Worm (Caenorhabditis elegans): ENCODE measurements around the gene mcm-6.
A peak's percentile ranks its signal among the peaks of the same experiment; 100 is the strongest.

The mcm-6 gene

ce11 chrIII:9752852-9753251, 41.3 kb upstream of the mcm-6 start, which contains the start of gene ech-6 (continued):
- TF ChIP-seq zip-2 (tag; optimal IDR thresholded peaks at IDR 0.05) (no peak), lin-38 (GFP tag; IDR thresholded peaks at IDR 0.05) (peak; percentile 51), aha-1 (tag) (no peak), unc-62 (GFP tag; optimal IDR thresholded peaks at IDR 0.05 in 1 of 2) (no peak), unc-62 (tag; optimal IDR thresholded peaks at IDR 0.05) (no peak), lin-15B (tag; optimal IDR thresholded peaks at IDR 0.05) (no peak), F37D6.2 (tag; optimal IDR thresholded peaks at IDR 0.05) (no peak), ceh-32 (tag; optimal IDR thresholded peaks at IDR 0.05; ENCODE audit: poor library complexity) (no peak), nhr-76 (tag; optimal IDR thresholded peaks at IDR 0.05) (no peak), egl-43 (GFP tag; IDR thresholded peaks at IDR 0.05) (no peak), unc-39 (tag; optimal IDR thresholded peaks at IDR 0.05) (no peak), nhr-77 (tag; optimal IDR thresholded peaks at IDR 0.05) (no peak), skn-1 (tag; optimal IDR thresholded peaks at IDR 0.05) (no peak), F49E8.2 (tag; optimal IDR thresholded peaks at IDR 0.05; ENCODE audit: borderline replicate concordance) (no peak), dmd-6 (GFP tag; IDR thresholded peaks at IDR 0.05) (peak; percentile 72), ztf-7 (tag; optimal IDR thresholded peaks at IDR 0.05) (no peak), T26A8.4 (GFP tag; IDR thresholded peaks at IDR 0.05) (no peak), ZK337.2 (GFP tag; IDR thresholded peaks at IDR 0.05) (no peak), php-3 (GFP tag; IDR thresholded peaks at IDR 0.05) (peak; percentile 21; the same call in 1 of the 2 replicates), madf-5 (GFP tag; IDR thresholded peaks at IDR 0.05) (no peak), ces-1 (GFP tag; optimal IDR thresholded peaks at IDR 0.05) (no peak), hlh-30 (tag; optimal IDR thresholded peaks at IDR 0.05; ENCODE audit: insufficient read depth) (peak; percentile 5), nhr-42 (GFP tag; IDR thresholded peaks at IDR 0.05) (no peak), tra-1 (GFP tag; IDR thresholded peaks at IDR 0.05) (no peak), snpc-4 (tag; optimal IDR thresholded peaks at IDR 0.05) (no peak), unc-130 (GFP tag; optimal IDR thresholded peaks at IDR 0.05) (no peak), mdl-1 (tag; optimal IDR thresholded peaks at IDR 0.05) (no peak), daf-16 (GFP tag; optimal IDR thresholded peaks at IDR 0.05) (no peak), daf-16 (tag; optimal IDR thresholded peaks at IDR 0.05) (peak; percentile 96), sdz-12 (GFP tag; optimal IDR thresholded peaks at IDR 0.05) (no peak), dmd-8 (GFP tag; IDR thresholded peaks at IDR 0.05) (no peak), lin-29 (GFP tag; IDR thresholded peaks at IDR 0.05) (no peak), mxl-2 (GFP tag; conservative IDR thresholded peaks at IDR 0.05) (no peak), D1046.2 (GFP tag; IDR thresholded peaks at IDR 0.05) (no peak), Y5F2A.4 (GFP tag; optimal IDR thresholded peaks at IDR 0.05) (no peak), nhr-102 (tag; optimal IDR thresholded peaks at IDR 0.05) (peak; percentile 45), Y105C5A.15 (GFP tag; IDR thresholded peaks at IDR 0.05) (no peak), dve-1 (tag; optimal IDR thresholded peaks at IDR 0.05; ENCODE audit: insufficient read depth) (peak; percentile 83), hlh-11 (tag; optimal IDR thresholded peaks at IDR 0.05) (peak; percentile 58), fkh-10 (GFP tag; optimal IDR thresholded peaks at IDR 0.05) (no peak), pha-4 (GFP tag; IDR thresholded peaks at IDR 0.05) (no peak), pha-4 (tag; optimal IDR thresholded peaks at IDR 0.05) (no peak), nhr-111 (GFP tag; optimal IDR thresholded peaks at IDR 0.05) (no peak), set-16 (GFP tag; IDR thresholded peaks at IDR 0.05) (no peak), lim-7 (GFP tag; IDR thresholded peaks at IDR 0.05) (no peak), nhr-11 (tag; optimal IDR thresholded peaks at IDR 0.05) (no peak), nhr-237 (tag; optimal IDR thresholded peaks at IDR 0.05) (no peak), ceh-44 (GFP tag; IDR thresholded peaks at IDR 0.05) (no peak), mep-1 (tag; optimal IDR thresholded peaks at IDR 0.05) (peak; percentile 8), T20F7.1 (GFP tag; optimal IDR thresholded peaks at IDR 0.05) (no peak), attf-4 (tag; optimal IDR thresholded peaks at IDR 0.05) (no peak), F26F4.8 (GFP tag; conservative IDR thresholded peaks at IDR 0.05) (no peak), madf-9 (GFP tag; conservative IDR thresholded peaks at IDR 0.05) (no peak)
